Worm (Caenorhabditis elegans) whole organism, L3 larva: ENCODE measurements around the gene Y32B12B.4.

ENCODE experiments used
- egl-27 ChIP-seq: sonication (generic microtip); optimal IDR thresholded peaks from 4 replicates; lab custom pipeline; 2017; ENCODE audit warnings: missing biosample characterization, missing genetic modification reagents, missing genetic modification characterization
- nfya-1 ChIP-seq: sonication (generic microtip); optimal IDR thresholded peaks from 2 replicates; lab custom pipeline; 2017; ENCODE audit warnings: missing genetic modification characterization, mild to moderate bottlenecking, missing compliant biosample characterization, antibody characterized with exemption, moderate library complexity; ENCODE audit not compliant: insufficient read depth
- tbx-2 ChIP-seq: sonication (generic microtip); optimal IDR thresholded peaks from 2 replicates; lab custom pipeline; 2016; ENCODE audit warnings: mild to moderate bottlenecking, missing genetic modification characterization, missing compliant biosample characterization

- TF ChIP-seq nfya-1 (tag; lab: Kevin White, UChicago) (no peak), tbx-2 (tag; lab: Kevin White, UChicago) (no peak), egl-27 (tag; lab: Kevin White, UChicago) (no peak)
These were observed 40.6 kb downstream of the Y32B12B.4 start for ce11 chrV:16593792-16594059.
